Worm (Caenorhabditis elegans) whole organism, young adult: ENCODE results near the gene cope-1.

Experiments
- B0261.1 ChIP-seq: sonication (generic microtip); optimal IDR thresholded peaks from 2 replicates; lab custom pipeline; 2016; ENCODE audit warnings: mild to moderate bottlenecking, missing genetic modification characterization, moderate library complexity, missing compliant biosample characterization
- C17E4.6 ChIP-seq: fragments of 200-800 bp; sonication (Bioruptor generic); IDR thresholded peaks from 2 replicates; pipeline ENCODE4 v1.3.6; 2022; ENCODE audit warnings: missing genetic modification reagents, missing genetic modification characterization, missing compliant biosample characterization
- F22D6.2 ChIP-seq: sonication (generic microtip); optimal IDR thresholded peaks from 2 replicates; lab custom pipeline; 2016; ENCODE audit warnings: mild to moderate bottlenecking, missing genetic modification characterization, missing compliant biosample characterization
- Y53F4B.3 ChIP-seq: fragments of 200-800 bp; sonication (Bioruptor generic); IDR thresholded peaks from 2 replicates; pipeline ENCODE4 v1.3.6; 2022; ENCODE audit warnings: missing genetic modification reagents, missing genetic modification characterization, missing compliant biosample characterization
- Y56A3A.18 ChIP-seq: fragments of 200-800 bp; sonication (Bioruptor generic); IDR thresholded peaks from 2 replicates; pipeline ENCODE4 v1.3.6; 2022; ENCODE audit warnings: missing genetic modification reagents, missing genetic modification characterization, missing compliant biosample characterization
- Y79H2A.3 ChIP-seq: fragments of 200-800 bp; sonication (Bioruptor generic); conservative IDR thresholded peaks from 2 replicates; pipeline ENCODE4 v1.3.6; 2022; ENCODE audit warnings: missing genetic modification reagents, missing genetic modification characterization, missing compliant biosample characterization
- ZK185.1 ChIP-seq: sonication (generic microtip); optimal IDR thresholded peaks from 2 replicates; lab custom pipeline; 2016; ENCODE audit warnings: mild to moderate bottlenecking, missing genetic modification characterization, missing compliant biosample characterization; ENCODE audit not compliant: poor library complexity, severe bottlenecking
- ama-1 ChIP-seq, 3 experiments: fragments of 150-350 bp in 1 of 3; sonication (generic microtip) in 2 of 3; optimal IDR thresholded peaks; 2 replicates each; lab custom pipeline; 2014 to 2018; ENCODE audit warnings: missing biosample characterization in 2 of 3, missing genetic modification characterization in 2 of 3, missing genetic modification reagents in 2 of 3
- aptf-2 ChIP-seq: fragments of 200-800 bp; sonication (Bioruptor generic); conservative IDR thresholded peaks from 2 replicates; pipeline ENCODE4 v1.3.6; 2022; ENCODE audit warnings: missing genetic modification reagents, missing genetic modification characterization, missing compliant biosample characterization
- attf-6 ChIP-seq: fragments of 200-800 bp; sonication (Bioruptor generic); IDR thresholded peaks from 2 replicates; pipeline ENCODE4 v1.3.6; 2022; ENCODE audit warnings: missing genetic modification reagents, missing genetic modification characterization, missing compliant biosample characterization
- bed-1 ChIP-seq: fragments of 200-800 bp; sonication (Bioruptor generic); IDR thresholded peaks from 2 replicates; pipeline ENCODE4 v1.3.6; 2022; ENCODE audit warnings: missing genetic modification reagents, missing genetic modification characterization, missing compliant biosample characterization
- bed-2 ChIP-seq: fragments of 200-800 bp; sonication (Bioruptor generic); IDR thresholded peaks from 2 replicates; pipeline ENCODE4 v1.3.6; 2022; ENCODE audit warnings: missing genetic modification reagents, missing genetic modification characterization, missing compliant biosample characterization
- cebp-1 ChIP-seq, 2 experiments: fragments of 200-800 bp in 1 of 2; sonication (Bioruptor generic) in 1 of 2; sonication (generic microtip) in 1 of 2; IDR thresholded peaks in 1 of 2; optimal IDR thresholded peaks in 1 of 2; 2 replicates each; pipeline versions ENCODE4 v1.3.6 to Lab custom; 2017 to 2022; ENCODE audit warnings: missing compliant biosample characterization in 2 of 2, missing genetic modification characterization in 2 of 2, mild to moderate bottlenecking in 1 of 2, missing genetic modification reagents in 1 of 2, moderate library complexity in 1 of 2
- cebp-2 ChIP-seq: fragments of 200-800 bp; sonication (Bioruptor generic); IDR thresholded peaks from 2 replicates; pipeline ENCODE4 v1.3.6; 2022; ENCODE audit warnings: missing genetic modification characterization, missing compliant biosample characterization
- dox-1 ChIP-seq: fragments of 200-800 bp; sonication (Bioruptor generic); IDR thresholded peaks from 2 replicates; pipeline ENCODE4 v1.3.6; 2022; ENCODE audit warnings: missing genetic modification reagents, missing genetic modification characterization, missing compliant biosample characterization
- ets-4 ChIP-seq: fragments of 200-800 bp; sonication (Bioruptor generic); optimal IDR thresholded peaks from 2 replicates; lab custom pipeline; 2018; ENCODE audit warnings: mild to moderate bottlenecking, missing genetic modification characterization, missing compliant biosample characterization
- fkh-3 ChIP-seq: sonication (generic microtip); optimal IDR thresholded peaks from 2 replicates; lab custom pipeline; 2016; ENCODE audit warnings: mild to moderate bottlenecking, missing genetic modification characterization, missing compliant biosample characterization
- him-1 ChIP-seq: sonication (generic microtip); optimal IDR thresholded peaks from 2 replicates; lab custom pipeline; 2016; ENCODE audit warnings: missing genotype, missing genetic modification reagents, missing genetic modification characterization, missing compliant biosample characterization
- hmg-1.2 ChIP-seq: fragments of 200-800 bp; sonication (Bioruptor generic); IDR thresholded peaks from 2 replicates; pipeline ENCODE4 v1.3.6; 2022; ENCODE audit warnings: missing genetic modification reagents, missing genetic modification characterization, missing compliant biosample characterization
- hsf-1 ChIP-seq: fragments of 200-800 bp; sonication (Bioruptor generic); IDR thresholded peaks from 2 replicates; pipeline ENCODE4 v1.3.6; 2022; ENCODE audit warnings: missing genetic modification reagents, missing genetic modification characterization, missing compliant biosample characterization
- let-526 ChIP-seq: fragments of 200-800 bp; sonication (Bioruptor generic); IDR thresholded peaks from 2 replicates; pipeline ENCODE4 v1.3.6; 2022; ENCODE audit warnings: missing genetic modification reagents, missing genetic modification characterization, missing compliant biosample characterization
- lin-35 ChIP-seq, 3 experiments: fragments of 150-350 bp in 2 of 3; sonication (generic microtip) in 1 of 3; optimal IDR thresholded peaks; 2 replicates each; lab custom pipeline; 2014 to 2018; ENCODE audit warnings: missing biosample characterization in 3 of 3, missing genetic modification characterization in 3 of 3, missing genetic modification reagents in 3 of 3
- lsl-1 ChIP-seq: fragments of 200-800 bp; sonication (Bioruptor generic); optimal IDR thresholded peaks from 2 replicates; lab custom pipeline; 2018; ENCODE audit warnings: mild to moderate bottlenecking, missing genetic modification characterization, moderate library complexity, missing compliant biosample characterization
- madf-3 ChIP-seq: fragments of 200-800 bp; sonication (Bioruptor generic); IDR thresholded peaks from 2 replicates; pipeline ENCODE4 v1.3.6; 2022; ENCODE audit warnings: missing genetic modification reagents, missing genetic modification characterization, missing compliant biosample characterization
- mel-28 ChIP-seq: sonication (generic microtip); optimal IDR thresholded peaks from 2 replicates; lab custom pipeline; 2016; ENCODE audit warnings: borderline replicate concordance, mild to moderate bottlenecking, missing genetic modification characterization, missing compliant biosample characterization
- nfya-2 ChIP-seq: fragments of 200-800 bp; sonication (Bioruptor generic); IDR thresholded peaks from 2 replicates; pipeline ENCODE4 v1.3.6; 2022; ENCODE audit warnings: missing genetic modification reagents, missing genetic modification characterization, missing compliant biosample characterization
- nfyb-1 ChIP-seq: fragments of 200-800 bp; sonication (Bioruptor generic); IDR thresholded peaks from 2 replicates; pipeline ENCODE4 v1.3.6; 2022; ENCODE audit warnings: missing genetic modification reagents, missing genetic modification characterization, missing compliant biosample characterization
- nhr-120 ChIP-seq: fragments of 200-800 bp; sonication (Bioruptor generic); IDR thresholded peaks from 2 replicates; pipeline ENCODE4 v1.3.6; 2022; ENCODE audit warnings: missing genetic modification characterization, missing compliant biosample characterization
- nhr-179 ChIP-seq: sonication (generic microtip); optimal IDR thresholded peaks from 2 replicates; lab custom pipeline; 2016; ENCODE audit warnings: mild to moderate bottlenecking, missing genetic modification characterization, missing compliant biosample characterization
- pbrm-1 ChIP-seq: fragments of 200-800 bp; sonication (Bioruptor generic); IDR thresholded peaks from 2 replicates; pipeline ENCODE4 v1.3.6; 2022; ENCODE audit warnings: missing genetic modification reagents, missing genetic modification characterization, missing compliant biosample characterization
- repo-1 ChIP-seq: sonication (generic microtip); optimal IDR thresholded peaks from 2 replicates; lab custom pipeline; 2017; ENCODE audit warnings: mild to moderate bottlenecking, missing genetic modification characterization, missing compliant biosample characterization
- rpc-1 ChIP-seq, 2 experiments: fragments of 150-350 bp in 1 of 2; sonication (generic microtip) in 1 of 2; optimal IDR thresholded peaks; 2 replicates each; lab custom pipeline; 2014 to 2018; ENCODE audit warnings: missing biosample characterization in 1 of 2, missing genetic modification characterization in 1 of 2, missing genetic modification reagents in 1 of 2, missing genotype in 1 of 2
- snpc-3.4 ChIP-seq: sonication (generic microtip); optimal IDR thresholded peaks from 2 replicates; lab custom pipeline; 2017; ENCODE audit warnings: missing genetic modification characterization, mild to moderate bottlenecking, missing compliant biosample characterization, antibody characterized with exemption, moderate library complexity, missing genotype, missing genetic modification reagents
- snpc-4 ChIP-seq, 5 experiments: fragments of 150-350 bp in 1 of 5; sonication (generic microtip) in 4 of 5; optimal IDR thresholded peaks; 2 replicates each; lab custom pipeline; 2014 to 2018; ENCODE audit warnings: missing genetic modification characterization in 5 of 5, missing biosample characterization in 3 of 5, antibody characterized with exemption in 2 of 5, mild to moderate bottlenecking in 2 of 5, missing compliant biosample characterization in 2 of 5, missing genotype in 2 of 5, moderate library complexity in 2 of 5, missing genetic modification reagents in 1 of 5
- sptf-2 ChIP-seq: fragments of 200-800 bp; sonication (Bioruptor generic); optimal IDR thresholded peaks from 2 replicates; lab custom pipeline; 2018; ENCODE audit warnings: mild to moderate bottlenecking, missing genetic modification characterization, missing compliant biosample characterization
- tlf-1 ChIP-seq: fragments of 200-800 bp; sonication (Bioruptor generic); optimal IDR thresholded peaks from 2 replicates; lab custom pipeline; 2018; ENCODE audit warnings: mild to moderate bottlenecking, missing genetic modification characterization, missing compliant biosample characterization
- unc-130 ChIP-seq: sonication (generic microtip); optimal IDR thresholded peaks from 2 replicates; lab custom pipeline; 2016; ENCODE audit warnings: missing genetic modification reagents, missing genetic modification characterization, missing compliant biosample characterization
- unc-62 ChIP-seq: fragments of 150-350 bp; optimal IDR thresholded peaks from 2 replicates; lab custom pipeline; 2014; ENCODE audit warnings: missing biosample characterization, missing genetic modification reagents, missing genetic modification characterization
- zfh-2 ChIP-seq: fragments of 200-800 bp; sonication (Bioruptor generic); conservative IDR thresholded peaks from 2 replicates; pipeline ENCODE4 v1.3.6; 2022; ENCODE audit warnings: missing genetic modification reagents, missing genetic modification characterization, missing compliant biosample characterization
- ztf-18 ChIP-seq: sonication (generic microtip); optimal IDR thresholded peaks from 2 replicates; lab custom pipeline; 2016; ENCODE audit warnings: missing genotype, mild to moderate bottlenecking, missing genetic modification characterization, missing compliant biosample characterization
- ztf-3 ChIP-seq: fragments of 200-800 bp; sonication (Bioruptor generic); optimal IDR thresholded peaks from 2 replicates; lab custom pipeline; 2018; ENCODE audit warnings: mild to moderate bottlenecking, missing genetic modification characterization, missing compliant biosample characterization
- ztf-6 ChIP-seq: fragments of 200-800 bp; sonication (Bioruptor generic); IDR thresholded peaks from 2 replicates; pipeline ENCODE4 v1.3.6; 2022; ENCODE audit warnings: missing genetic modification reagents, missing genetic modification characterization, missing compliant biosample characterization

Gene cope-1

ce11 chrIII:13458978-13459596 lies 33.0 kb downstream of the cope-1 start, which contains the start of gene tag-164:
tag-164 (plus strand) TSS chrIII:13459546.
- TF ChIP-seq tlf-1 (GFP tag; lab: Kevin White, UChicago) (no peak), ztf-3 (GFP tag; lab: Kevin White, UChicago) (no peak), unc-62 (no peak), B0261.1 (tag; lab: Kevin White, UChicago) (no peak), ztf-6 (no peak), snpc-3.4 (no peak), Y79H2A.3 (GFP tag; lab: Robert Waterston, UW) (no peak), bed-1 (no peak), ama-1 (optimal IDR thresholded peaks at IDR 0.05; lab: Kevin White, UChicago) (no peak), ama-1 (GFP tag; optimal IDR thresholded peaks at IDR 0.05; lab: Kevin White, UChicago) (no peak), Y53F4B.3 (GFP tag; lab: Robert Waterston, UW) (no peak), ztf-18 (no peak), let-526 (GFP tag; lab: Robert Waterston, UW) (no peak), ets-4 (GFP tag; lab: Kevin White, UChicago) (no peak), fkh-3 (tag; lab: Kevin White, UChicago) (no peak), C17E4.6 (no peak), F22D6.2 (tag; lab: Kevin White, UChicago) (no peak), lin-35 (GFP tag; optimal IDR thresholded peaks at IDR 0.05; lab: Kevin White, UChicago) (no peak), mel-28 (tag; lab: Kevin White, UChicago) (no peak), nfyb-1 (GFP tag; lab: Robert Waterston, UW) (no peak)

ce11 chrIII:13461535-13461934 lies 35.5 kb downstream of the cope-1 start:
- TF ChIP-seq lsl-1 (GFP tag; lab: Kevin White, UChicago) (no peak), madf-3 (GFP tag; lab: Robert Waterston, UW) (0 out of 2 replicates have a peak, but pooled peaks have one; percentile 19)

- no peak for TF ChIP-seq attf-6
- peak; percentile 16 for TF ChIP-seq lsl-1 (GFP tag; lab: Kevin White, UChicago)
- no peak for TF ChIP-seq aptf-2 (GFP tag; lab: Robert Waterston, UW)
- TF ChIP-seq him-1: no peak
- no peak for TF ChIP-seq nfya-2 (GFP tag; lab: Robert Waterston, UW)
- TF ChIP-seq rpc-1 (optimal IDR thresholded peaks at IDR 0.05; lab: Kevin White, UChicago): no peak
- TF ChIP-seq rpc-1 (tag; optimal IDR thresholded peaks at IDR 0.05; lab: Kevin White, UChicago): no peak
- no peak for TF ChIP-seq cebp-1 (GFP tag; IDR thresholded peaks at IDR 0.05; lab: Robert Waterston, UW)
- peak; percentile 29 for TF ChIP-seq cebp-1 (tag; optimal IDR thresholded peaks at IDR 0.05; lab: Kevin White, UChicago)
- TF ChIP-seq snpc-4 (GFP tag; optimal IDR thresholded peaks at IDR 0.05; lab: Kevin White, UChicago): no peak
- TF ChIP-seq snpc-4 (tag; optimal IDR thresholded peaks at IDR 0.05; lab: Kevin White, UChicago): no peak
- no peak for TF ChIP-seq Y56A3A.18 (GFP tag; lab: Robert Waterston, UW)
- TF ChIP-seq let-526 (GFP tag; lab: Robert Waterston, UW): no peak
- no peak for TF ChIP-seq mel-28 (tag; lab: Kevin White, UChicago)
- TF ChIP-seq dox-1: no peak
- 0 out of 2 replicates have a peak, but pooled peaks have one; percentile 26 for TF ChIP-seq hsf-1
- 0 out of 2 replicates have a peak, but pooled peaks have one; percentile 6 for TF ChIP-seq hmg-1.2 (GFP tag; lab: Robert Waterston, UW)
- no peak for TF ChIP-seq nhr-120 (GFP tag; lab: Robert Waterston, UW)
- TF ChIP-seq bed-2: no peak
- TF ChIP-seq sptf-2: no peak
- TF ChIP-seq unc-130 (GFP tag; lab: Kevin White, UChicago): no peak
- TF ChIP-seq zfh-2 (GFP tag; lab: Robert Waterston, UW): no peak
- no peak for TF ChIP-seq ZK185.1
- TF ChIP-seq repo-1 (tag; lab: Kevin White, UChicago): no peak
- TF ChIP-seq cebp-2 (GFP tag; lab: Robert Waterston, UW): no peak
- 0 out of 2 replicates have a peak, but pooled peaks have one; percentile 31 for TF ChIP-seq pbrm-1
- TF ChIP-seq nhr-179: no peak
Observed at ce11 chrIII:13462138-13462634, 36.1 kb downstream of the cope-1 start, which contains the start of the genes abcf-2 and T27E9.2. abcf-2 (minus strand) TSS chrIII:13462238. T27E9.2 (minus strand) TSS chrIII:13462584.
